Fruit fly (Drosophila melanogaster) whole organism, embryonic: ENCODE measurements around the gene gb.

Source experiments
- ATbp ChIP-seq: fragments of 200-800 bp; sonication (Bioruptor generic); optimal IDR thresholded peaks from 2 replicates; lab custom pipeline; 2017; ENCODE audit warnings: missing biosample characterization, mild to moderate bottlenecking, missing genetic modification characterization, missing genetic modification reagents
- Atf-2 ChIP-seq: fragments of 200-800 bp; sonication (Bioruptor generic); optimal IDR thresholded peaks from 2 replicates; lab custom pipeline; 2016; ENCODE audit warnings: missing biosample characterization, missing genetic modification characterization
- CG11504 ChIP-seq: fragments of 200-800 bp; sonication (Bioruptor generic); optimal IDR thresholded peaks from 3 replicates; lab custom pipeline; 2019; ENCODE audit warnings: missing biosample characterization, mild to moderate bottlenecking, missing genetic modification characterization, moderate library complexity
- CG12155 ChIP-seq: fragments of 200-800 bp; sonication (Bioruptor generic); optimal IDR thresholded peaks from 3 replicates; lab custom pipeline; 2016; ENCODE audit warnings: missing biosample characterization, missing genetic modification characterization
- CG12744 ChIP-seq: fragments of 200-800 bp; sonication (Bioruptor generic); optimal IDR thresholded peaks from 2 replicates; lab custom pipeline; 2016; ENCODE audit warnings: missing biosample characterization, missing genetic modification characterization
- CG13296 ChIP-seq: fragments of 200-800 bp; sonication (Bioruptor generic); optimal IDR thresholded peaks from 3 replicates; lab custom pipeline; 2018; ENCODE audit warnings: missing biosample characterization, mild to moderate bottlenecking, missing genetic modification characterization
- CG13775 ChIP-seq: fragments of 200-800 bp; sonication (Bioruptor generic); optimal IDR thresholded peaks from 3 replicates; lab custom pipeline; 2017; ENCODE audit warnings: missing biosample characterization, mild to moderate bottlenecking, missing genetic modification characterization
- CG14860 ChIP-seq: fragments of 200-800 bp; sonication (Bioruptor generic); IDR thresholded peaks from 3 replicates; pipeline ENCODE4 v1.3.6; 2022; ENCODE audit warnings: missing biosample characterization, missing genetic modification characterization; ENCODE audit not compliant: partially characterized antibody
- CG1647 ChIP-seq: fragments of 200-800 bp; sonication (Bioruptor generic); optimal IDR thresholded peaks from 3 replicates; lab custom pipeline; 2016; ENCODE audit warnings: missing biosample characterization, missing genetic modification characterization
- CG16779 ChIP-seq: fragments of 200-800 bp; sonication (Bioruptor generic); IDR thresholded peaks from 2 replicates; pipeline ENCODE4 v1.3.6; 2022; ENCODE audit warnings: missing biosample characterization, missing genetic modification characterization
- CG16813 ChIP-seq: fragments of 200-800 bp; sonication (Bioruptor generic); IDR thresholded peaks from 3 replicates; pipeline ENCODE4 v1.3.6; 2022; ENCODE audit warnings: missing biosample characterization, missing genetic modification characterization; ENCODE audit not compliant: partially characterized antibody
- CG17359 ChIP-seq: fragments of 200-800 bp; sonication (Bioruptor generic); optimal IDR thresholded peaks from 3 replicates; lab custom pipeline; 2018; ENCODE audit warnings: missing biosample characterization, mild to moderate bottlenecking, missing genetic modification characterization, moderate library complexity
- CG17568 ChIP-seq: fragments of 200-800 bp; sonication (Bioruptor generic); optimal IDR thresholded peaks from 2 replicates; lab custom pipeline; 2018; ENCODE audit warnings: missing biosample characterization, mild to moderate bottlenecking, missing genetic modification characterization, moderate library complexity
- CG18619 ChIP-seq: fragments of 200-800 bp; sonication (Bioruptor generic); optimal IDR thresholded peaks from 3 replicates; lab custom pipeline; 2017; ENCODE audit warnings: missing biosample characterization, mild to moderate bottlenecking, missing genetic modification characterization
- CG2116 ChIP-seq: fragments of 200-800 bp; sonication (Bioruptor generic); optimal IDR thresholded peaks from 3 replicates; lab custom pipeline; 2018; ENCODE audit warnings: missing biosample characterization, mild to moderate bottlenecking, missing genetic modification characterization
- CG2120 ChIP-seq: fragments of 200-800 bp; sonication (Bioruptor generic); optimal IDR thresholded peaks from 3 replicates; lab custom pipeline; 2016; ENCODE audit warnings: missing biosample characterization, missing genetic modification characterization
- CG2202 ChIP-seq: fragments of 200-800 bp; sonication (Bioruptor generic); optimal IDR thresholded peaks from 2 replicates; lab custom pipeline; 2018; ENCODE audit warnings: missing biosample characterization, mild to moderate bottlenecking, missing genetic modification characterization
- CG31365 ChIP-seq: fragments of 200-800 bp; sonication (Bioruptor generic); optimal IDR thresholded peaks from 2 replicates; lab custom pipeline; 2018; ENCODE audit warnings: missing biosample characterization, mild to moderate bottlenecking, missing genetic modification characterization
- CG32532 ChIP-seq: fragments of 200-800 bp; sonication (Bioruptor generic); IDR thresholded peaks from 2 replicates; pipeline ENCODE4 v1.3.6; 2022; ENCODE audit warnings: missing biosample characterization, missing genetic modification characterization
- CG5180 ChIP-seq: fragments of 200-800 bp; sonication (Bioruptor generic); optimal IDR thresholded peaks from 3 replicates; lab custom pipeline; 2017; ENCODE audit warnings: missing biosample characterization, missing genetic modification characterization, mild to moderate bottlenecking, moderate library complexity, missing genetic modification reagents
- CG5953 ChIP-seq: fragments of 200-800 bp; sonication (Bioruptor generic); IDR thresholded peaks from 2 replicates; pipeline ENCODE4 v1.3.6; 2022; ENCODE audit warnings: missing biosample characterization, missing genetic modification characterization
- CG6175 ChIP-seq: fragments of 200-800 bp; sonication (Bioruptor generic); IDR thresholded peaks from 3 replicates; pipeline ENCODE4 v1.3.6; 2022; ENCODE audit warnings: missing biosample characterization, missing genetic modification characterization
- CG6765 ChIP-seq: fragments of 200-800 bp; sonication (Bioruptor generic); optimal IDR thresholded peaks from 3 replicates; lab custom pipeline; 2017; ENCODE audit warnings: missing biosample characterization, mild to moderate bottlenecking, missing genetic modification characterization
- CG6813 ChIP-seq: fragments of 200-800 bp; sonication (Bioruptor generic); optimal IDR thresholded peaks from 2 replicates; lab custom pipeline; 2017; ENCODE audit warnings: missing biosample characterization, missing genetic modification characterization, mild to moderate bottlenecking, moderate library complexity, missing genetic modification reagents
- CG7556 ChIP-seq: fragments of 200-800 bp; sonication (Bioruptor generic); optimal IDR thresholded peaks from 2 replicates; lab custom pipeline; 2017; ENCODE audit warnings: missing biosample characterization, mild to moderate bottlenecking, missing genetic modification characterization
- CHES-1-like ChIP-seq: fragments of 200-800 bp; sonication (Bioruptor generic); optimal IDR thresholded peaks from 2 replicates; lab custom pipeline; 2016; ENCODE audit warnings: missing biosample characterization, missing genetic modification characterization
- Dref ChIP-seq: fragments of 200-800 bp; sonication (Bioruptor generic); IDR thresholded peaks from 2 replicates; pipeline ENCODE4 v1.3.6; 2022; ENCODE audit warnings: missing biosample characterization, missing genetic modification characterization
- Gsc ChIP-seq: fragments of 200-800 bp; sonication (Bioruptor generic); IDR thresholded peaks from 2 replicates; pipeline ENCODE4 v1.3.6; 2022; ENCODE audit warnings: missing biosample characterization, missing genetic modification characterization
- Lpt ChIP-seq: fragments of >200 bp; optimal IDR thresholded peaks from 2 replicates; lab custom pipeline; 2018; ENCODE audit warnings: missing biosample characterization, missing genetic modification characterization
- Neu2 ChIP-seq: fragments of 200-800 bp; sonication (Bioruptor generic); optimal IDR thresholded peaks from 3 replicates; lab custom pipeline; 2016; ENCODE audit warnings: missing biosample characterization, missing genetic modification characterization, borderline replicate concordance
- PHDP ChIP-seq: fragments of 200-800 bp; sonication (Bioruptor generic); optimal IDR thresholded peaks from 3 replicates; lab custom pipeline; 2018; ENCODE audit warnings: missing biosample characterization, mild to moderate bottlenecking, missing genetic modification characterization, moderate library complexity
- Ssrp ChIP-seq: fragments of 200-800 bp; sonication (Bioruptor generic); optimal IDR thresholded peaks from 2 replicates; lab custom pipeline; 2018; ENCODE audit warnings: missing biosample characterization, mild to moderate bottlenecking, missing genetic modification characterization, moderate library complexity
- Usf ChIP-seq: fragments of 200-800 bp; sonication (Bioruptor generic); optimal IDR thresholded peaks from 2 replicates; lab custom pipeline; 2017; ENCODE audit warnings: missing genotype, missing biosample characterization, missing genetic modification characterization
- ac ChIP-seq: fragments of 200-800 bp; sonication (Bioruptor generic); optimal IDR thresholded peaks from 3 replicates; lab custom pipeline; 2017; ENCODE audit warnings: missing biosample characterization, mild to moderate bottlenecking, missing genetic modification characterization
- bbx ChIP-seq: fragments of 200-800 bp; sonication (Bioruptor generic); IDR thresholded peaks from 2 replicates; pipeline ENCODE4 v1.3.6; 2022; ENCODE audit warnings: missing biosample characterization, missing genetic modification characterization; ENCODE audit not compliant: partially characterized antibody
- bsh ChIP-seq, 2 experiments: fragments of 200-800 bp; sonication (Bioruptor generic); optimal IDR thresholded peaks; 2 replicates each; lab custom pipeline; 2017 to 2018; ENCODE audit warnings: mild to moderate bottlenecking in 2 of 2, missing biosample characterization in 2 of 2, missing genetic modification characterization in 2 of 2, moderate library complexity in 1 of 2
- emc ChIP-seq: fragments of 200-800 bp; sonication (Bioruptor generic); optimal IDR thresholded peaks from 2 replicates; lab custom pipeline; 2016; ENCODE audit warnings: missing biosample characterization, missing genetic modification characterization
- ftz-f1 ChIP-seq: fragments of 200-800 bp; sonication (Bioruptor generic); optimal IDR thresholded peaks from 2 replicates; lab custom pipeline; 2016; ENCODE audit warnings: missing biosample characterization, missing genetic modification characterization
- gro ChIP-seq: fragments of 200-800 bp; sonication (Bioruptor generic); optimal IDR thresholded peaks from 2 replicates; lab custom pipeline; 2016; ENCODE audit warnings: missing biosample characterization, missing genetic modification characterization
- gsb ChIP-seq: fragments of 200-800 bp; sonication (Bioruptor generic); IDR thresholded peaks from 2 replicates; pipeline ENCODE4 v1.3.6; 2022; ENCODE audit warnings: missing biosample characterization, missing genetic modification characterization
- knrl ChIP-seq: fragments of 200-800 bp; sonication (Bioruptor generic); IDR thresholded peaks from 3 replicates; pipeline ENCODE4 v1.3.6; 2022; ENCODE audit warnings: missing biosample characterization, missing genetic modification characterization; ENCODE audit not compliant: partially characterized antibody
- peb ChIP-seq: fragments of 200-800 bp; sonication (Bioruptor generic); IDR thresholded peaks from 2 replicates; pipeline ENCODE4 v1.3.6; 2022; ENCODE audit warnings: missing biosample characterization, missing genetic modification characterization
- pros ChIP-seq: fragments of 200-800 bp; sonication (Bioruptor generic); optimal IDR thresholded peaks from 3 replicates; lab custom pipeline; 2019; ENCODE audit warnings: missing biosample characterization, mild to moderate bottlenecking, missing genetic modification characterization, moderate library complexity
- pzg ChIP-seq: fragments of 200-800 bp; sonication (Bioruptor generic); optimal IDR thresholded peaks from 3 replicates; lab custom pipeline; 2018; ENCODE audit warnings: missing biosample characterization, mild to moderate bottlenecking, missing genetic modification characterization, moderate library complexity
- ranshi ChIP-seq: fragments of 200-800 bp; sonication (Bioruptor generic); IDR thresholded peaks from 2 replicates; pipeline ENCODE4 v1.3.6; 2022; ENCODE audit warnings: missing biosample characterization, missing genetic modification characterization
- sna ChIP-seq: fragments of 200-800 bp; sonication (Bioruptor generic); IDR thresholded peaks from 2 replicates; pipeline ENCODE4 v1.3.6; 2022; ENCODE audit warnings: missing biosample characterization, missing genetic modification characterization; ENCODE audit not compliant: partially characterized antibody
- stc ChIP-seq: fragments of 200-800 bp; sonication (Bioruptor generic); IDR thresholded peaks from 2 replicates; pipeline ENCODE4 v1.3.6; 2022; ENCODE audit warnings: missing biosample characterization, missing genetic modification characterization
- tx ChIP-seq: fragments of 200-800 bp; sonication (Bioruptor generic); optimal IDR thresholded peaks from 2 replicates; lab custom pipeline; 2016; ENCODE audit warnings: missing biosample characterization, missing genetic modification characterization
- wdn ChIP-seq: fragments of 200-800 bp; sonication (Bioruptor generic); IDR thresholded peaks from 2 replicates; pipeline ENCODE4 v1.3.6; 2022; ENCODE audit warnings: missing biosample characterization, missing genetic modification characterization
- zen ChIP-seq: fragments of 200-800 bp; sonication (Bioruptor generic); optimal IDR thresholded peaks from 3 replicates; lab custom pipeline; 2018; ENCODE audit warnings: missing biosample characterization, mild to moderate bottlenecking, missing genetic modification characterization, moderate library complexity

The gb gene

dm6 chr3R:27131408-27131807 lies 19.3 kb upstream of the gb start (continued):
- TF ChIP-seq ftz-f1 (GFP tag; lab: Kevin White, UChicago) = no peak
- no peak for TF ChIP-seq Dref
- TF ChIP-seq CG16813 (GFP tag; lab: Robert Waterston, UW) = no peak
- TF ChIP-seq CG12744 (GFP tag; lab: Kevin White, UChicago) = no peak
- peak; percentile 9; the same call in 1 of the 2 replicates for TF ChIP-seq ranshi (GFP tag; lab: Robert Waterston, UW)
- 0 out of 2 replicates have a peak, but pooled peaks have one; percentile 39 for TF ChIP-seq CG5953
- peak; percentile 49 for TF ChIP-seq CHES-1-like
- no peak for TF ChIP-seq Lpt
- TF ChIP-seq Atf-2 (GFP tag; lab: Kevin White, UChicago) = no peak
- no peak for TF ChIP-seq CG2116 (GFP tag; lab: Kevin White, UChicago)
- TF ChIP-seq CG1647 (GFP tag; lab: Kevin White, UChicago) = peak; percentile 17
- no peak for TF ChIP-seq CG2202 (tag; lab: Kevin White, UChicago)
- TF ChIP-seq CG6813 (GFP tag; lab: Kevin White, UChicago) = peak; percentile 68
- TF ChIP-seq CG7556 (GFP tag; lab: Kevin White, UChicago) = peak; percentile 34
- TF ChIP-seq gsb (GFP tag; lab: Robert Waterston, UW) = no peak
- TF ChIP-seq tx (GFP tag; lab: Kevin White, UChicago) = no peak
- TF ChIP-seq peb (GFP tag; lab: Robert Waterston, UW) = no peak
- peak; percentile 73 for TF ChIP-seq CG6765
- no peak for TF ChIP-seq zen (tag; lab: Kevin White, UChicago)
- no peak for TF ChIP-seq knrl (GFP tag; lab: Robert Waterston, UW)
- no peak for TF ChIP-seq sna (GFP tag; lab: Robert Waterston, UW)
- TF ChIP-seq pros (GFP tag; lab: Kevin White, UChicago) = no peak
- peak; percentile 61 for TF ChIP-seq CG13296 (GFP tag; lab: Kevin White, UChicago)
- TF ChIP-seq CG13775 = no peak
- TF ChIP-seq Neu2 (GFP tag; lab: Kevin White, UChicago) = no peak
- TF ChIP-seq bbx (GFP tag; lab: Robert Waterston, UW) = no peak
- no peak for TF ChIP-seq Ssrp (tag; lab: Kevin White, UChicago)
- TF ChIP-seq ATbp (GFP tag; lab: Kevin White, UChicago) = peak; percentile 63
- TF ChIP-seq gro (GFP tag; lab: Kevin White, UChicago) = peak; percentile 73
- TF ChIP-seq CG12155 = no peak
- no peak for TF ChIP-seq Usf
- TF ChIP-seq CG18619 (GFP tag; lab: Kevin White, UChicago) = peak; percentile 43
- no peak for TF ChIP-seq CG16779
- no peak for TF ChIP-seq wdn (GFP tag; lab: Robert Waterston, UW)
- peak; percentile 34 for TF ChIP-seq emc (GFP tag; lab: Kevin White, UChicago)
- peak; percentile 9 for TF ChIP-seq pzg
- no peak for TF ChIP-seq CG14860 (GFP tag; lab: Robert Waterston, UW)
- TF ChIP-seq CG11504 (tag; lab: Kevin White, UChicago) = no peak
- peak; percentile 57 for TF ChIP-seq PHDP (tag; lab: Kevin White, UChicago)
- TF ChIP-seq CG2120 (GFP tag; lab: Kevin White, UChicago) = peak; percentile 75
- no peak for TF ChIP-seq CG6175 (GFP tag; lab: Robert Waterston, UW)
- TF ChIP-seq CG5180 (GFP tag; lab: Kevin White, UChicago) = peak; percentile 35
- TF ChIP-seq CG17568 (GFP tag; lab: Kevin White, UChicago) = no peak
- TF ChIP-seq CG17359 (tag; lab: Kevin White, UChicago) = peak; percentile 58
- TF ChIP-seq bsh (GFP tag; optimal IDR thresholded peaks at IDR 0.05; lab: Kevin White, UChicago) = no peak
- no peak for TF ChIP-seq Gsc (GFP tag; lab: Robert Waterston, UW)
- peak; percentile 43; the same call in 1 of the 2 replicates for TF ChIP-seq CG32532
- TF ChIP-seq ac (GFP tag; lab: Kevin White, UChicago) = no peak
- peak; percentile 25; the same call in 1 of the 2 replicates for TF ChIP-seq stc (GFP tag; lab: Robert Waterston, UW)
- peak; percentile 19 for TF ChIP-seq CG31365 (tag; lab: Kevin White, UChicago)
